Worm (Caenorhabditis elegans): ENCODE measurements around the gene T19C4.1.

DNA sequence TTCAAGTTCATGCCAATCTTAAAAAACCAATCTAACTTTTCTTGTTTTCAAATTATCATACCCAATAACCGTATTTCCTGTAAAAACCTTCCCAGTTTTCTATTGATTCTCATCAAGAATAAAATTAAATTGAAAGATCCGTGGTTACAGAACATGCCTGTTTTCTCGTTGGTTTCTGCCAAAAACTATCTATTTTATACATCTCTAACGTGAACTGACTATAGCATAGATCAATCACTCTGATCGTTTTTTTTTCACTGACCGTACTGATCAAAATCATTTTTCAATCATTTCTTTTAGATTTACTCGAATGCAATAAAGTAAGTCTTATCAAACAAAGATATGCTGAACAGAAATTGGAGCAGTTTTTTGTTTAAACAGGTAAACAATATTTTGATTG, 24.6 kb upstream of the T19C4.1 start, which contains the start of gene C06H2.2:
- TF ChIP-seq ceh-88 (GFP tag; IDR thresholded peaks at IDR 0.05) (no peak), elt-3 (tag; optimal IDR thresholded peaks at IDR 0.05) (no peak), skn-1 (tag; optimal IDR thresholded peaks at IDR 0.05) (no peak), pqm-1 (tag; optimal IDR thresholded peaks at IDR 0.05) (no peak), lin-35 (GFP tag; optimal IDR thresholded peaks at IDR 0.05) (no peak), unc-62 (GFP tag; optimal IDR thresholded peaks at IDR 0.05) (no peak), tlp-1 (tag; optimal IDR thresholded peaks at IDR 0.05) (no peak)

All from whole organism, L1 larva.